Fruit fly (Drosophila melanogaster): Measurements from ENCODE around the gene cal1.

The cal1 gene

DNA sequence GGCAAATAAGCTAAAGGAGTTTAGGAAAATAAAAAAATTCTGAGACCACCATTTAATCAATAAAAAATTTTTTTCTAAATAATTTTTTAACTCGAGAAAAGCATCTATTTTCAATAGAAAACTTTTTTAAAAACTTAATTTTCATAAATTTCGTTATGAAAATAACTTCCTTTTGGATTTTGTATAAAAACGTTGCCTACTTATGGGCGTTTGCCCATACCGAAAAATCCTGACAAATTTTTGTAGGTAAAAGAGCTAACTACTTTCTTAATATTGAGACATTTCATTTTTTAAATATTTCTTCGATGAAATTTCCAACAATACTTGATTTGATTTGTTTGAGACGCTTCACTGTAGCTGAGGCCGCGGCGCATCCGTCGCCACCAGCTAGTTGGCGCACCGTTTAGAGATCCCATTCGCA lies 27.8 kb upstream of the cal1 start (continued):
- peak; percentile 7 for TF ChIP-seq gcm (GFP tag; optimal IDR thresholded peaks at IDR 0.05)
- TF ChIP-seq trem (tag; optimal IDR thresholded peaks at IDR 0.05): peak; percentile 18
- no peak for TF ChIP-seq dysf (GFP tag; IDR thresholded peaks at IDR 0.05)
- TF ChIP-seq bowl (GFP tag; IDR thresholded peaks at IDR 0.05): 0 out of 2 replicates have a peak, but pooled peaks have one; percentile 27
- TF ChIP-seq unpg (GFP tag; optimal IDR thresholded peaks at IDR 0.05): peak; percentile 12
- TF ChIP-seq Med (GFP tag): peak; percentile 61

DNA sequence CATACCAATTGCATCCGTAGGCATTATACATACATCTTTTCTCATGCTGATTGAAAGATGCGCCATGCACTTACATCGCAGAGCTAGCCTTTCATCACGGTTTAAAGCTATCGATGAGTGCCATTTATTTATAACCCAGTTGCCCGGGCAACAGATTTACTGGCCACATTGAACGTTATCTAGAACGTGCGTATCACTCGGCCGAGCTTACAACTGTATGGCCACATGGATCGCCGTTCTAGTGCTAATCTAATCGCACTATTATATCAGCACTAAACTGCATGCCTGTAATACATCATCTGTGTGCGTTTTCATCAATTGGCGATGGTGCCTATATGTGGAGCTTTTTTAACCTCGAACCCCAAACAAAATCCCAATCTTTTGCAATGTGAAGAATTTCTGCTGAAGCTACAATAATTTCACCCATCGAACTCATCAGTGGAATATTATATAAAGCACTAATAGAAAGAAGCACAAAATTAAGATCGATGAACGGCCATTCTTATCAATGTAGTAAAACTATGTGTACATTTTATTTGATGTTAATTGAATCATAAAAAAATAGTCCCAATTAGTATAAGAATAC lies 27.2 kb upstream of the cal1 start:
- TF ChIP-seq GATAe (GFP tag; conservative IDR thresholded peaks at IDR 0.05) (peak; percentile 71), Dad (GFP tag; optimal IDR thresholded peaks at IDR 0.05) (no peak), al (GFP tag; IDR thresholded peaks at IDR 0.05) (no peak), bowl (GFP tag; IDR thresholded peaks at IDR 0.05) (no peak), CG16813 (GFP tag; IDR thresholded peaks at IDR 0.05; ENCODE audit: partially characterized antibody) (no peak), ap (GFP tag; IDR thresholded peaks at IDR 0.05) (no peak), CG43689 (GFP tag; IDR thresholded peaks at IDR 0.05) (no peak), chinmo (GFP tag; IDR thresholded peaks at IDR 0.05; ENCODE audit: partially characterized antibody) (0 out of 4 replicates have a peak, but pooled peaks have one; percentile 13), mirr (GFP tag; optimal IDR thresholded peaks at IDR 0.05) (peak; percentile 31), ac (GFP tag; optimal IDR thresholded peaks at IDR 0.05) (no peak), CG14050 (GFP tag; IDR thresholded peaks at IDR 0.05) (no peak), CG4360 (GFP tag; IDR thresholded peaks at IDR 0.05) (no peak), CG3726 (GFP tag; IDR thresholded peaks at IDR 0.05) (no peak), row (GFP tag; IDR thresholded peaks at IDR 0.05) (no peak), klu (GFP tag; IDR thresholded peaks at IDR 0.05) (no peak), grn (GFP tag; optimal IDR thresholded peaks at IDR 0.05) (peak; percentile 15), exex (tag; optimal IDR thresholded peaks at IDR 0.05) (peak; percentile 49), CG6813 (GFP tag; optimal IDR thresholded peaks at IDR 0.05) (no peak), dysf (GFP tag; IDR thresholded peaks at IDR 0.05) (no peak), sqz (GFP tag; optimal IDR thresholded peaks at IDR 0.05) (no peak), CG32772 (GFP tag; IDR thresholded peaks at IDR 0.05) (no peak), C15 (GFP tag; IDR thresholded peaks at IDR 0.05) (no peak), D19A (tag; optimal IDR thresholded peaks at IDR 0.05) (no peak), CG15696 (tag; optimal IDR thresholded peaks at IDR 0.05) (no peak), CG12219 (GFP tag; optimal IDR thresholded peaks at IDR 0.05) (no peak), inv (GFP tag; IDR thresholded peaks at IDR 0.05; ENCODE audit: partially characterized antibody) (no peak), CHES-1-like (GFP tag; optimal IDR thresholded peaks at IDR 0.05) (no peak), Hr51 (GFP tag; optimal IDR thresholded peaks at IDR 0.05) (no peak), CG30431 (GFP tag; optimal IDR thresholded peaks at IDR 0.05) (no peak), slbo (GFP tag; IDR thresholded peaks at IDR 0.05) (no peak), usp (GFP tag; optimal IDR thresholded peaks at IDR 0.05) (no peak), Med (GFP tag) (peak; percentile 36), CG7271 (tag; optimal IDR thresholded peaks at IDR 0.05) (no peak), CG11504 (tag; optimal IDR thresholded peaks at IDR 0.05) (no peak), Pdp1 (GFP tag; optimal IDR thresholded peaks at IDR 0.05) (peak in 1 of 2 experiments; percentile 58), Ptx1 (GFP tag; IDR thresholded peaks at IDR 0.05) (no peak), CG16863 (GFP tag; optimal IDR thresholded peaks at IDR 0.05) (no peak), CG11398 (GFP tag; optimal IDR thresholded peaks at IDR 0.05) (no peak), ham (GFP tag; IDR thresholded peaks at IDR 0.05) (no peak), CoRest (tag; optimal IDR thresholded peaks at IDR 0.05) (no peak), vnd (GFP tag; IDR thresholded peaks at IDR 0.05; ENCODE audit: partially characterized antibody) (no peak), H15 (GFP tag; IDR thresholded peaks at IDR 0.05) (no peak), gfzf (GFP tag; optimal IDR thresholded peaks at IDR 0.05) (no peak), insv (GFP tag; optimal IDR thresholded peaks at IDR 0.05) (no peak), Neu2 (GFP tag; optimal IDR thresholded peaks at IDR 0.05; ENCODE audit: borderline replicate concordance) (no peak)

Measured in whole organism, embryonic.